Worm (Caenorhabditis elegans) whole organism, midembryonic: ENCODE measurements around the gene Y9C2UA.1.

ENCODE experiments used
- T22C8.4 ChIP-seq: fragments of 200-800 bp; sonication (Bioruptor generic); IDR thresholded peaks from 2 replicates; pipeline ENCODE4 v1.3.6; 2022; ENCODE audit warnings: missing genetic modification characterization, missing compliant biosample characterization
- cog-1 ChIP-seq: sonication (generic microtip); optimal IDR thresholded peaks from 2 replicates; lab custom pipeline; 2016; ENCODE audit warnings: missing genetic modification characterization, missing compliant biosample characterization
- flt-1 ChIP-seq: fragments of 200-800 bp; sonication (Bioruptor generic); IDR thresholded peaks from 2 replicates; pipeline ENCODE4 v1.3.6; 2022; ENCODE audit warnings: missing genetic modification characterization, missing compliant biosample characterization
- klf-2 ChIP-seq: fragments of 200-800 bp; sonication (Bioruptor generic); conservative IDR thresholded peaks from 2 replicates; pipeline ENCODE4 v1.3.6; 2022; ENCODE audit warnings: missing genetic modification reagents, missing genetic modification characterization, missing compliant biosample characterization
- med-1 ChIP-seq: sonication (generic microtip); optimal IDR thresholded peaks from 2 replicates; lab custom pipeline; 2017; ENCODE audit warnings: missing genetic modification characterization, mild to moderate bottlenecking, missing compliant biosample characterization, antibody characterized with exemption, missing genetic modification reagents; ENCODE audit not compliant: insufficient read depth
- ref-1 ChIP-seq: fragments of 200-800 bp; sonication (Bioruptor generic); conservative IDR thresholded peaks from 2 replicates; pipeline ENCODE4 v1.3.6; 2022; ENCODE audit warnings: missing genetic modification reagents, missing genetic modification characterization, missing compliant biosample characterization
- tab-1 ChIP-seq: fragments of 200-800 bp; sonication (Bioruptor generic); IDR thresholded peaks from 2 replicates; pipeline ENCODE4 v1.3.6; 2022; ENCODE audit warnings: missing genetic modification characterization, missing compliant biosample characterization
- ztf-23 ChIP-seq: fragments of 200-800 bp; sonication (Bioruptor generic); IDR thresholded peaks from 2 replicates; pipeline ENCODE4 v1.3.6; 2022; ENCODE audit warnings: missing genetic modification reagents, missing genetic modification characterization, missing compliant biosample characterization
- ztf-29 ChIP-seq: fragments of 200-800 bp; sonication (Bioruptor generic); IDR thresholded peaks from 2 replicates; pipeline ENCODE4 v1.3.6; 2022; ENCODE audit warnings: missing genetic modification reagents, missing genetic modification characterization, missing compliant biosample characterization

The Y9C2UA.1 gene

DNA sequence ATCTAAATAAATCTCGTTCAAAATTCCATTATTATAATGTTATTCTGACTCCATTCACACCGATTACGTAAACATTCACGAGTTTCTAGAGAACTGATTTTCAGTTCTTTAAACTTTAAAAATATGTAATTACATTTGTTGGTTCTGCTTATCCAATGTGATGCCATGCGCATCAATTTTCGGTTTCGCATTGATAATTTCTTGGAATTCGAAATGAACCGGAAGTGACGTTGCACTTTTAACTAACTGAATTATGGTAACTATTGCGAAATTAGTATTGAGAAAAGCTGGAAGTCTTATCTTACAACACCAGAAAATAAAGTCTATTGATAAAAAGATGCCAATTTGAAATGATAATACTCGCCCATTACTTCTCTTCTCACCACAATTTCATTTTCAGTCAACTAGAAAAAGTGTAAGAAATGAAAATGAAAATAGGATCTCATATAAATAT is 21.6 kb upstream of the Y9C2UA.1 start:
- TF ChIP-seq klf-2 (GFP tag; lab: Robert Waterston, UW), result no peak
- TF ChIP-seq T22C8.4 (GFP tag; lab: Robert Waterston, UW), result no peak
- no peak for TF ChIP-seq ztf-23 (GFP tag; lab: Robert Waterston, UW)
- TF ChIP-seq cog-1 (tag; lab: Kevin White, UChicago), result no peak
- no peak for TF ChIP-seq tab-1

DNA sequence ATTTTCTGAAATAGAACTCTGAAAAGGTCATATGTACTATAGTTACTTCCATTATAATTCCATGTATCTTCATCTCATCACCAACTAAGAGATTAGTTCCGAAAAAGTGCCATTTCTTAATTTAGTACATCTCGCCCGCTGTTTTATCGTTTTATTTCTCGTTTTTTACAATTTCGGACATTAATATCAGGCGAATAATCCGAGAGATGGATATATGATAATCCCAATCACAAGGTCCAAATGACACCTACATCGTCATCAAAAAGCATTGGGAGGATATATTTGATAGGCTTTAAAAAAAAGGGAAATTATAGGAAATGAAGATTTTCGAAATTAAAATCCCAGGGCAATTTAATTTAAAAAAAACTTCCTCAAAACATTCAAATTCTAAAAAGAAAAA is 19.1 kb upstream of the Y9C2UA.1 start:
- TF ChIP-seq flt-1 (GFP tag; lab: Robert Waterston, UW) (no peak), ref-1 (GFP tag; lab: Robert Waterston, UW) (no peak), ztf-29 (GFP tag; lab: Robert Waterston, UW) (no peak), med-1 (GFP tag; lab: Kevin White, UChicago) (no peak), T22C8.4 (GFP tag; lab: Robert Waterston, UW) (no peak), ztf-23 (GFP tag; lab: Robert Waterston, UW) (no peak), tab-1 (no peak), klf-2 (GFP tag; lab: Robert Waterston, UW) (no peak), cog-1 (tag; lab: Kevin White, UChicago) (no peak)

DNA sequence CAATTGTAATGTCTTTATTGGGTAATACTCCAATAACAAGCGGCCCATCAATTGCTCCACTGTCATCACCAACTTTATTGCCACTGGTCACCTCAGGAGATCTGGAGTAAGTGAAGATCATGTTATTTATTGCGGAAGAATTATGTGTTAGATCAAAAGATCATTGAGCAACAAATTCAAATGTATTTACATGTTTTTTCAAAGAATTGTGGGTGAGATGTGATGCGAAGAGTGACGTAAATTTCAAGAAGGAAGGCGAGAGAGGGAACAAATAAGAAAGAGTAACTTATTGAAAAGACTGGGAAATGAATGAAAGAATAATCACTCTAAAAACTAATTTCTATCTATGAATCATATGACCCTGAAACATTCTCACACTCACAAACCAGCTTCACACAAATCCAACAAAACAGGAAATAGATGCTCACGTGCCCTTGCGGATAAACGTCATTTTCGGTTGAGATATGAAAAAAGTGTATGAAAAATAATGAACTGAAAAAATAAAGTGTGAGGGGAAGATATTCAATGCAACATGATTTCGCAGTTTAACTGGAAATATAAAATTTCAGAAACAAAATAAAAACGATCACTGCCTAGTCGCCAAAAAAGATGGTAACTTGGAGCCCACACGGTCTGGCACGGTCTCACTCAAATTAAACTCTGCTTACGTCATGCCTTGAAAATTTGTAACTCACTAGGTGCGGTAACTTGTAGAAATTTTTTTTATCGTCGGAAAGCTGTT is 18.5 kb upstream of the Y9C2UA.1 start:
- no peak for TF ChIP-seq flt-1 (GFP tag; lab: Robert Waterston, UW)
- no peak for TF ChIP-seq ztf-29 (GFP tag; lab: Robert Waterston, UW)
- TF ChIP-seq T22C8.4 (GFP tag; lab: Robert Waterston, UW), result no peak
- TF ChIP-seq tab-1, result no peak
- TF ChIP-seq ztf-23 (GFP tag; lab: Robert Waterston, UW), result no peak
- TF ChIP-seq ref-1 (GFP tag; lab: Robert Waterston, UW), result no peak
- no peak for TF ChIP-seq klf-2 (GFP tag; lab: Robert Waterston, UW)
- no peak for TF ChIP-seq cog-1 (tag; lab: Kevin White, UChicago)
- no peak for TF ChIP-seq med-1 (GFP tag; lab: Kevin White, UChicago)

DNA sequence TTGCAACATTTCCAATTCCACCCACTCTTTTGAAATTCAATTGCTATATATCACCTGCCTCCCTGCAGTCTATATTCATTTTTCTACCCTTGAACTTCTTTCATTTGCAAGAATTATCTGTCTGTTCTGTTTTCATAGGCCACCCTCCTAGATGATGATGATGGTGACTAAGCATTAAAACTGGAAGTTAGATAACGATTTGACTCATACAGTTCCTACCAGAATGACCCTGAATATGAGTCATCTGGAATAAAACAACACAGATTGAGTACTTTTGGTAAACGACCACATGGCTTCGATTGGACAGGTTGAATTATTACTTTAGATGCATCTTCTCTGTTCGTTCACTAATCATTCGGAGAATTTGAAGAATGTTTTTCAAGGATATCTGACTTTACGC is 15.1 kb upstream of the Y9C2UA.1 start:
- TF ChIP-seq ztf-29 (GFP tag; lab: Robert Waterston, UW) (no peak), tab-1 (no peak), T22C8.4 (GFP tag; lab: Robert Waterston, UW) (no peak), med-1 (GFP tag; lab: Kevin White, UChicago) (no peak), klf-2 (GFP tag; lab: Robert Waterston, UW) (no peak), ref-1 (GFP tag; lab: Robert Waterston, UW) (no peak), ztf-23 (GFP tag; lab: Robert Waterston, UW) (no peak), flt-1 (GFP tag; lab: Robert Waterston, UW) (no peak), cog-1 (tag; lab: Kevin White, UChicago) (no peak)

DNA sequence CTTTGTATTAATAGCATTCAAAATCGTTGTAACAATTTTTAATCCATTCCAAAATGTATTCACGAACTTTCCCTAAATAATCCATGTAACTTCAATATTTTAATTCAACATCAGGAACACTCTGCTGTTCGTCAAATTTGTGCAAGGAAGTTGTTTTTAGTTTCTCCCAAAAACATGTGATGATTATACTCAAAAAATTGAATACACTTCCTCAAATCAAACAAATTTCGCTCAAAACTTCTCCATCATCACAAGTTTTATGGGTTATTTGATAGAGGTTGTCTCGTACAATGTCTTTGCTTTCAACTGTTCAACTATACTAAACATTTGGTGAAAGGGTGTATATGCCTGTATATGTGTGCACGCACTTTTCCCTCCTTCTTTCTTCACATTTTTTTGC is 14.4 kb upstream of the Y9C2UA.1 start:
- no peak for TF ChIP-seq klf-2 (GFP tag; lab: Robert Waterston, UW)
- TF ChIP-seq cog-1 (tag; lab: Kevin White, UChicago), result no peak
- TF ChIP-seq flt-1 (GFP tag; lab: Robert Waterston, UW), result no peak
- TF ChIP-seq ztf-23 (GFP tag; lab: Robert Waterston, UW), result no peak
- TF ChIP-seq tab-1, result no peak
- no peak for TF ChIP-seq T22C8.4 (GFP tag; lab: Robert Waterston, UW)
- no peak for TF ChIP-seq ztf-29 (GFP tag; lab: Robert Waterston, UW)
- TF ChIP-seq med-1 (GFP tag; lab: Kevin White, UChicago), result no peak
- TF ChIP-seq ref-1 (GFP tag; lab: Robert Waterston, UW), result no peak

DNA sequence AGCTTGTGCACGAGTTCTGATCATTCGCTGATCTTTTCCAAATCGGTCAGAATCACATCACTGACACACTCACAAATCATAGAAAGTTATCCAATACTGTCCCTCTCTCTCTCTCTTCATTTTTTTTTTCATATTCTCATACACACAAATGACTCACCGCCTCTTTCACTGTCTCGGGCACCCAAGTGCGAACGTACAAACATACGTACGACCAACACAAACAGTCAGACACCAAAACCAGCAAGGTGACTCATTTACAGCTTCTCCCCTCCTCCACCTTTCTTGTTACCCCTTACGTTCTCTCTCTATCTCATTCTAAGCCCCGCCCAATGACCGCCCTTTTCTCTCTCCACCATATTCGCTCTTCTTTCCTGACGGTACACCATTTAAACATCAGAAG is 12.5 kb upstream of the Y9C2UA.1 start:
- TF ChIP-seq ztf-23 (GFP tag; lab: Robert Waterston, UW) (no peak), med-1 (GFP tag; lab: Kevin White, UChicago) (no peak), cog-1 (tag; lab: Kevin White, UChicago) (no peak), tab-1 (no peak)

DNA sequence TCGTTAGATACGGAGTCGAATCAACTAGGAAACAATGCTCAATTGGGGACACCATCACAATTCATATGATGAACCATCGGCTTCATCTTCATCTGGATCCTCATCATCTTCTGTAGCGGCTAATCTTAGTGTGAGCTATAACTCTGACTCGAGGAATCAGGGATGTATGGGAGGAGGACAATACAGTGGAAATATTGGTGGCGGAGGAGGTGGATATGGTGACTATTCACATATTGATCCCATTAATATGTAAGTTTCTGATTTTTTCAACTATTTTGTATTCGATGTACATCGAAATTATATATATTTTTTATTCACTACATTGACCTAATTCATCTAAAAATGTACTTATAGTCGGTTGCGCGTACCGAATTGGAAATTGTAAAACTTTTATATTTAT is 12.1 kb upstream of the Y9C2UA.1 start:
- no peak for TF ChIP-seq ztf-23 (GFP tag; lab: Robert Waterston, UW)
- no peak for TF ChIP-seq ref-1 (GFP tag; lab: Robert Waterston, UW)
- no peak for TF ChIP-seq T22C8.4 (GFP tag; lab: Robert Waterston, UW)
- no peak for TF ChIP-seq ztf-29 (GFP tag; lab: Robert Waterston, UW)
- TF ChIP-seq cog-1 (tag; lab: Kevin White, UChicago), result no peak
- TF ChIP-seq tab-1, result no peak
- TF ChIP-seq klf-2 (GFP tag; lab: Robert Waterston, UW), result no peak
- no peak for TF ChIP-seq med-1 (GFP tag; lab: Kevin White, UChicago)
- no peak for TF ChIP-seq flt-1 (GFP tag; lab: Robert Waterston, UW)

DNA sequence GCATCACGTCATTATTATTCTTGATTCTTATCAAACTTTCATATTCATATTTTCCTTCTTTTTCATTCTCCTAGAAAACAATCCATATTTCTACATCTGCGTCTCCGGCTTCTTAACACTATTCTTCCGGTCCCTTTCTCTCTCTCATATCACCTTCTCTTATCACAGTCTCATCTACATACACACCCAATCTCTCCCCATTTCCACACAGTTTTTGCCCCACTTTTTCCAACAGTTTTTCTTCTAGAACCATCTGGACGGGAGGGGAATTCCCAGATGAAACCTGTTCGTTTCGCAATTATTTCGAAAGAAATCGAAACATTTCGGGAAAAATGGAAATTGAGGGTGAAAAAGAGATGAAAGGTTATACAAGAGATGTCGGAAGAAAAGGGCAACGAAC is 11.3 kb upstream of the Y9C2UA.1 start:
- no peak for TF ChIP-seq T22C8.4 (GFP tag; lab: Robert Waterston, UW)
- no peak for TF ChIP-seq klf-2 (GFP tag; lab: Robert Waterston, UW)

DNA sequence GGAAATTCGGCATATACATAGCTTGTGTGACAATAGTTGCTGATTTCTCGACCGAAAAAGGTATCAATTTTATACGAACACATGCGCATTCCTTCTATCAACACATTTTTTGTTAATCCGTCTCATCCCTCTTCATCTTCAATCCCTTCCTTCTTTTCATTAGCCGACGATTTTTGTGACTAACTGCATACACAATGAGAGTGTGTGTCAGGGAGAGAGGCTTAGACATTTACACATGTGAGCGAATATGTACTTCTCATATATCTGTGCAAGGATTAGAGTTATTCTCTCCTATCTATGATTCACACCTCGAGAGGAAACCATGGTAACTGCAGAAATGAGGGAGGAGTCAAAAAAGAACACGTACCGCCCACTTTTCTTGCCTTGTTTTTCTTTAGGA is 9.1 kb upstream of the Y9C2UA.1 start:
- TF ChIP-seq ztf-23 (GFP tag; lab: Robert Waterston, UW) (no peak), med-1 (GFP tag; lab: Kevin White, UChicago) (no peak), ztf-29 (GFP tag; lab: Robert Waterston, UW) (no peak), tab-1 (no peak), klf-2 (GFP tag; lab: Robert Waterston, UW) (no peak), flt-1 (GFP tag; lab: Robert Waterston, UW) (no peak), cog-1 (tag; lab: Kevin White, UChicago) (no peak), T22C8.4 (GFP tag; lab: Robert Waterston, UW) (no peak), ref-1 (GFP tag; lab: Robert Waterston, UW) (no peak)
